Fruit fly (Drosophila melanogaster): ENCODE data around the gene CG34175.

Gene CG34175

DNA sequence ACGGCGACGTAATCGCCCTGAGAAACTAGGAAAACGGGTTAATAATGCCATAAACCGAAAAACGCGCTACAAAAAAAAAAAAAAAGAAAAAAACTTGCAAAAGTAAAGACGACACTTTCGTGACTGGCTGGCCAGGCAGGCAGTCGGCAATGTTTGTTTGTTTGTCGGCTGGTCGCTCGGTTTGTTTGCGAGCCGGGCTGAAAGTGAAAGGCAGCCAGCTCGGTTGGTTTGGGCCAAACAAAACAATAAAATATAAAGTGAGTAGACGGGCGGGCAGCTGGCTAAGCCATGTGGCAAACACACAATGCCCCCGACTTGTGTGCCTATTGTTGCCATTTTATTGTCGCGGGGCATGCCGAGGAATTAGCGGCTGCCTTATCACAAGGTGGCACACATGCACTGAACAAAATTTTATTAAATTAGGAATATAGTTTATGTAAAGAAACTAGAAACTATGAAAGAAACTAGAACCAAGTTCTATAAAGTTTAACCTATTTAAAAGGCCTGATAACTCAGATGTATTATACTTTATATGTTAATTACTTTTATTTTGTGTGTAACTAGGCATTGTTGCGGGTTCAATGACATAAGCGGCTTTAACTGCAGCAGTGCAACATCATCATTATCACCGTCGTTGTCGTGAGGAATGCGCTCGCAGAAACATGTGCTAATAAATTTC, 30.7 kb downstream of the CG34175 start:
- no peak for TF ChIP-seq noc (tag; optimal IDR thresholded peaks at IDR 0.05)

DNA sequence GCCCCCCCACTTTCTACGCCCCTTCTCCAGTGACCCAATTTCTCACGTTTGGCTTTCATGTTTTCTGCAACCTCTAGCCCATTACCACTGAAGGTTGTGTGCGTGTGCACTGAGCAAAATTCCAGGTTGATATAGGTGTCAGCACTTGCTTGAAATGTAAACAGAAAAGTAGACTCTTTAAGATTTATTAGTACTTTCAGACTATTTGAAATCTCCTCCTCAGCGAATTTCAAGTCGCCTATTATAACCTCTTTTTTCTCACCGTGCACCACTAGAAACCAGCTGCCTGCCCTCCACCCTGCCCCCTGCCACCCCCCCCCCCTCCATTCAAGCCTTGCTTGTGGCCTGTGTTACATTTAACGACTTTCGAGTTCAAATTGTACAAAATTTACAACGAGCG, 37.3 kb downstream of the CG34175 start:
- no peak for TF ChIP-seq noc (tag; optimal IDR thresholded peaks at IDR 0.05)

DNA sequence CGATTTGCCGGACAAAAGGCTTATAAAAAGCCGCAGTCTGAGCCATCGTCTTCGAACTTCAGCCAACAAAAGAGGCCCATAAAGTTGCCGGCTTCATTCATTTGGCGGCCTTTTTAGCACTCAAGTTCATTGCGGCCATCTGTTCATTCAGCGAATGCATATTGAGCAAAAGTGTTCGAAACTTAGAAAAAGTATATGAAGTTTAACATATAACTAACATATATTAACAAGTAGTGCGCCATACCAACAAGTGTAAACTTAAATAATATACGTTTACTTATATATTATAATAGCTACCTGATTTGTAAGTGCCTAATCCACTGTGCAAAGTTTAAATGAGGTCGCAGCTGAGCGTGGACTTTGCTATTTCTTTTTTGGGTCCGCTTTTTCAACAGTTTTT, 38.5 kb downstream of the CG34175 start:
- no peak for TF ChIP-seq noc (tag; optimal IDR thresholded peaks at IDR 0.05)

DNA sequence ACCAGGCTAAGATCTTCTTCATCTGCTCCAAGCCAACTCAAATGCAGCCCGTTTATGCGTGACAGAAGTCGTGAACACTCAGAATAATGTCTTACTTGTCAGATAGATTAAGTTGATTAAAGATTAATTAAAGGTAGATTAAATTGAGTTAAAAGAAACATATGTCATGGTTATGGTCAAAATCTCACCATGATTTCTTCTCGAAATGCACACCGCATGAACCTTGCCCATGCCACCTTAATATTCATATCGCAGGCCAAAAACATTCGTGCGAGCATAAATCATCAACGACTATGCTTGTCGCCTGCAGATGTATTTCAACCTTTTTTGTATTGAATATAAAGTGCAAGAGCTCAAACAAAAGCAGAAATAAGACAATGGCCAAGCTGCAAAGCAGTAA, 39.2 kb downstream of the CG34175 start:
- TF ChIP-seq noc (tag; optimal IDR thresholded peaks at IDR 0.05): no peak

DNA sequence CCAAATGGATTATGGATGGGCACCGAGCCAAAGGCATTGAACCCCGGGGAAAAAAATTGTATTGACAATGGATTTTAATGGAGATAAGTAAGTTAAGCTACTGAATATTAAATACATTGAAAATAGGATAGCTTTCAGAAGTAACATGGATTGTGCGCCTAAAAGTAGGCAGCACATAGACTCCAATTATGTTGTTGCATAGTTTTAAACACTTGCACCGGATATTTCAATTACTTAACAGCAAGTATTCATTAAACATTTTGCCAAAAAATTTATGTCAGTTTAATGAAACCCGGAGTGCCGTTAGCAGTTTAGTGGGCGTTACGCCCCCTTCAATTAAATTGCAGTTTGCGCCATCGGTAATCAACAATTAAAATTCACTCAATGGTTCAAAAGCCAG, 40.3 kb downstream of the CG34175 start:
- no peak for TF ChIP-seq noc (tag; optimal IDR thresholded peaks at IDR 0.05)

DNA sequence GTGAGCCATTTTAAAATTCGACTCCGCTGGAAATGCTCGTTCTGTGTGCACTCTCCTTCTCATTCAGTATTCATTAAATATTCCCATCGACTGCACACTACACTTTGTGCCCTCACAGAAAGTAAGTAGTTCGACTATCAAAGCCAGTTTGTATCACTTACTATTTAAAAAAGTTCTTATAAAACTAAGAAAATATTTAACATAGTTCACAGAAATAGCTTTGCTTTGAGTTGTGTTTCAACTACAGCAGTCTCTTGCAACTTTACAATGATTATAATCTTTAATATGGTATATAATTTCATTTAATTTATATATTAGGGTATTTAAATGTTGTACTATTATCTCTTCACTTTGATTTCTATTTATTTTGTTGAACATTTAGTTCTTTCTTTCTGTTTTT, 41.7 kb downstream of the CG34175 start:
- TF ChIP-seq noc (tag; optimal IDR thresholded peaks at IDR 0.05): no peak

DNA sequence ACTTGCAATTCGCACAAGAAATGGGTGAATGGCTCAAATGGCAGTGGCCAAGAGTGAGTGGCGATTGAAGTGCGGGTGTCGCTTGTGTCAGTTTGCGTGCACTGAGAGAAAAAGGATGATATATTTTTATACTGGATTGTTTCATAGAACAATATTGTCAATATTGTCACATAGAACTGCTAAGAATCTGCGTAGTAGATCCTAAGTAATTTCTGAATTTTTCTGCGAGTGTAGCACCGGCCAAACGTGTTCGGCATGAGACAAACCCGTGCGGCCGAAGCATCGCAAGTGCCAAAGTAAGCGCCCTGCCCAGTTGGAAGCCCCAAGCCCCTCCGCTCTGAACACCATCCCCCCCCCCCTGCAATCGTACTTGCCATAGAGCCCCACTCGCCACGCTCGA, 42.5 kb downstream of the CG34175 start:
- no peak for TF ChIP-seq noc (tag; optimal IDR thresholded peaks at IDR 0.05)

DNA sequence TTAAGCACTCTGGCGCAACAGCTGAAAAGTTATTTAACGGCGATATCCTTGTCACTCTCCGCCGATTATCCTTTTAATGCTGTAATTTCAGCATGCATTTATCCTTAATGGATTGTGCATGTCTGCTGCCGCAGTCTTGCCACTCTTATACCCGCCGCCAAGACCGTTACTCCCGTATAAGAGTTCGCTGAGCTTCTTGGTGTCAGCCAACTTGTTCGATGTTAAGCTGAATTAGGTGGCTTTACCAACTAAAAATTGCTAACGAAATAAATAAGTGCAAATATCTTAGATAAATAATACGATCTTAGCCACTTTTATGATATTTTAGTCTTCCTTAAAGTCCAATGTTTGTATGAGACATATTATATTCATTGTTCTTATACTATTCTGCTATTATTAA, 43.3 kb downstream of the CG34175 start:
- no peak for TF ChIP-seq noc (tag; optimal IDR thresholded peaks at IDR 0.05)

DNA sequence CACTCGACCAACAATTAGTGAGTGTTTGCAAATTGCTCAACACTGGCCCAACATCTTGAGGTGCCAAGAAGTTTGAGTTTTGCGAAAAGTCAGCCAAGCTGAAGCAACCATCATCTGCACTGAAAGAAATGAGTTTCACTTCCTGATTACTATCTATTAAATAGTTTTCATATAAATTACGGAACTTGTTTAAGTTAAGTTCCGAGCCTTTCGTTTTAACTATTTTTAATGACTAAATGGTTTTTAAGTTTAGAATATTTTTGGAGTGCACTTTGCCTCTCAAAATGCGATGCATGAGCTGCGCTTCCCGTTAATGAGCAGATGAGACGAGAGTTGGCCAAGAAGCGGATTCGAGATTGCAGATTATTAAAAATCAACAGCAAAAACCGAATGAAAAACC, 43.9 kb downstream of the CG34175 start:
- TF ChIP-seq noc (tag; optimal IDR thresholded peaks at IDR 0.05): no peak

DNA sequence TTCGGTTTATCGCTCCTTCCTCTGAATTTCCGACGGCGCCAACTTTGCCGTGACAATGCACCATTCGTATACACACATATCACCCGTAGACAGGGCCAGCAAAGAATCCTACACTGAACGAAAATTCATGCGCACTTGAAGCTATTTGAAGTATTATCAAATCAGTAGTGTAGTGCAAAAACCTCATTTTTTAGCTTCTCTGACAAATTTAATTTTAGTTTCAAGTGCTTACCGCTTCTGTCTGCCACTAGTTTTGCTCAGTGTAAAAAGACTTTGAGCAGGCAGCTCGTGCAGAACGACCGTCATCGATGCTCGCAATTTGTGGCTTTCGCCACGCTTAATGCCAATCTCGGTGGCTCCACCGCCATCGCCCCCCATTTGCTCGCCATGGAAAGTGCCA, 47.0 kb downstream of the CG34175 start:
- no peak for TF ChIP-seq noc (tag; optimal IDR thresholded peaks at IDR 0.05)

DNA sequence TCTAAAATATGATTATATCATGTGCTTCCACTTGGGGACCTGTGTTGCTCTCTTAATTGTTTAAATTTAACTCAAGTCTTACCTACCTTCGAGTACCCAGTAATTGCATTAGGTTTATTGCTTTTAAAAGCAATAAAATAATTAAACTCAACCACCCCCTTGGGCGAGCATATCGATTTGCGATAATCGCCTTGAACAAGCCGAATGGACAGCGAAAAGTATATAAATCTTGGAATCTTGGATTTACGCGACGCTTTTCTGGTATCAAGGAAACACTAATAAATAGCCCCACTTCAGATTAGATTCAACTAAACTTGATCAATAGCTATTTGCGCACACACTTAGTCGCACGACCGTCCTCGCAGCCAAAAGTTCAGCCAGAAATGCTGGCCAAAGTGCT, 47.8 kb downstream of the CG34175 start, which contains the start of gene CG2772:
Gene CG2772 (plus strand): TSS at position 338 of the 400 bp plus-strand sequence.
- TF ChIP-seq noc (tag; optimal IDR thresholded peaks at IDR 0.05): peak; percentile 53
